Worm (Caenorhabditis elegans): ENCODE results near the gene Y53F4B.9.

Y53F4B.9 gene

DNA sequence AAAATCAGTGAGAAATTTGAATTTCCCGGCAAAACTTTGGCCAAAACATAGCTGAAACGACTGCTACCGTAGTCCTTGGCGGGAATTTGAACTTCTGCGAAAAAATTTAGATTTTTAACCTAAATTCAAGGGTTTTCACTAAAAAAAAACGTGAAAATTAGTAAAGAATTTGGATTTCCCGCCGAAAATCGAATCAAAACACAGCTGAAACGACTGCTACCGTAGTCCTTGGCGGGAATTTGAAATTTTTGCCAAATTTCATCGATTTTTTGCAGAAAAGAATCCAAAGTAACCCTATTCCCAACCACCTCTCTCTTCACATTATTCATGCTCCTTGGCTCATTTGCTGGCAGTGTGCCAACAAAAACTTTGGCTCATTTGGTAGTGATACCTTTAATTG is 14.9 kb upstream of the Y53F4B.9 start:
- TF ChIP-seq sea-1 (GFP tag; conservative IDR thresholded peaks at IDR 0.05) (no peak), ets-7 (tag; optimal IDR thresholded peaks at IDR 0.05) (no peak), tra-4 (tag; optimal IDR thresholded peaks at IDR 0.05) (no peak), ceh-13 (GFP tag; optimal IDR thresholded peaks at IDR 0.05) (no peak), ama-1 (optimal IDR thresholded peaks at IDR 0.05) (no peak)

- TF ChIP-seq ets-7 (tag; optimal IDR thresholded peaks at IDR 0.05) (no peak), F13C5.2 (tag; optimal IDR thresholded peaks at IDR 0.05) (no peak), tbx-11 (GFP tag; IDR thresholded peaks at IDR 0.05) (no peak), flt-1 (GFP tag; IDR thresholded peaks at IDR 0.05) (no peak), ceh-13 (GFP tag; optimal IDR thresholded peaks at IDR 0.05) (no peak), ceh-36 (tag; optimal IDR thresholded peaks at IDR 0.05) (no peak), tbx-37 (GFP tag; conservative IDR thresholded peaks at IDR 0.05) (no peak), hnd-1 (tag; optimal IDR thresholded peaks at IDR 0.05) (no peak), sea-1 (GFP tag; conservative IDR thresholded peaks at IDR 0.05) (no peak), tra-4 (tag; optimal IDR thresholded peaks at IDR 0.05) (no peak), hmbx-1 (tag; optimal IDR thresholded peaks at IDR 0.05) (no peak), B0310.2 (tag; optimal IDR thresholded peaks at IDR 0.05) (no peak), pes-1 (GFP tag; IDR thresholded peaks at IDR 0.05) (no peak), scrt-1 (GFP tag; IDR thresholded peaks at IDR 0.05) (no peak), ama-1 (optimal IDR thresholded peaks at IDR 0.05) (no peak), aly-1 (tag; optimal IDR thresholded peaks at IDR 0.05) (no peak), hmg-4 (GFP tag; optimal IDR thresholded peaks at IDR 0.05) (no peak)
Measured at ce11 chrII:15018923-15019322, 8.7 kb upstream of the Y53F4B.9 start, which contains the start of gene Y53F4B.12. Y53F4B.12 (plus strand) TSS chrII:15019223.

DNA sequence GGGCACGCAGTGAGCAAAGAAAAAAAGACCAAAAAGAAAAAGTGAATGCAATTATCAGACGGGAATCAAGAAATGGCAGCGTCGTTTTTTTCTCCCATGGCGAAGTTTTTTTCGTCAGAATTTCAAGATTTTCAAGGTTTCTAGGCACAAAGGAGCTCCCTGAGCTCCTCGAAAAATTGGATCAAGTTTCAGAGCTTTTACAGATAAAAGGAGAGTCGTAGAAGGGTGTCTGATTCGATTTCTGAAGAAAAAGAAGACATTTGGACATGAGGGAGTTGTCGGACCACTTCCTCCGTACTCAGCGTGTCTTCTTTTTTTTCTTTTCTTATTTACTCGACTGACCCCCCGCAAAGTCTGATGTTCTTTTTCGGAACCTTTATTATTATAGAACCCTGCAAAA is 5.5 kb upstream of the Y53F4B.9 start:
- no peak for TF ChIP-seq F13C5.2 (tag; optimal IDR thresholded peaks at IDR 0.05)
- TF ChIP-seq hmg-4 (GFP tag; optimal IDR thresholded peaks at IDR 0.05) = no peak
- TF ChIP-seq pes-1 (GFP tag; IDR thresholded peaks at IDR 0.05) = no peak
- no peak for TF ChIP-seq flt-1 (GFP tag; IDR thresholded peaks at IDR 0.05)
- TF ChIP-seq scrt-1 (GFP tag; IDR thresholded peaks at IDR 0.05) = no peak
- no peak for TF ChIP-seq aly-1 (tag; optimal IDR thresholded peaks at IDR 0.05)
- TF ChIP-seq tra-4 (tag; optimal IDR thresholded peaks at IDR 0.05) = no peak
- TF ChIP-seq ceh-36 (tag; optimal IDR thresholded peaks at IDR 0.05) = no peak
- TF ChIP-seq ceh-13 (GFP tag; optimal IDR thresholded peaks at IDR 0.05) = no peak
- TF ChIP-seq B0310.2 (tag; optimal IDR thresholded peaks at IDR 0.05) = no peak
- TF ChIP-seq hmbx-1 (tag; optimal IDR thresholded peaks at IDR 0.05) = no peak
- no peak for TF ChIP-seq tbx-11 (GFP tag; IDR thresholded peaks at IDR 0.05)
- TF ChIP-seq tbx-37 (GFP tag; conservative IDR thresholded peaks at IDR 0.05) = no peak
- TF ChIP-seq hnd-1 (tag; optimal IDR thresholded peaks at IDR 0.05) = no peak
- no peak for TF ChIP-seq ets-7 (tag; optimal IDR thresholded peaks at IDR 0.05)
- TF ChIP-seq ama-1 (optimal IDR thresholded peaks at IDR 0.05) = no peak
- no peak for TF ChIP-seq sea-1 (GFP tag; conservative IDR thresholded peaks at IDR 0.05)

DNA sequence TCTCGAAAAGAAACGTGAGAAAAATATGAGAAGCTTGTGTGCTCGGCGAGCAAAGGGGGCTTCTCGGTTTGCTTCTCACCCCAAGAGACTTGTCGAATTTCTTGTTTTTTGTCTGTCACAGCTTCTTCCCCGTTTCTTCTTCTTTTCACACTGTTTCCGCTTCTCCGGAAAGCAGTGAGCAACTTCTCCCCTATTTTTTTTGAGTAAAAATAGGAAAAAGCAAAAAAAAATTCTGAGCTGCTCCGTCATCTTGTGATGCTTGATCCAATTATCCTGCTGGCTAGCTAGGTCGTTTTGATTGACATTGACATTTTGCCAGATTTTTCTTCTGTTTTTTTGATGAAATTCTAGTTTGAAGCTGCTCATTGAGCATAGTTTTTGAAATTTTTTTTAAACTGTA is 4.2 kb upstream of the Y53F4B.9 start, which contains the start of gene Y53F4B.51:
TSS of gene Y53F4B.51 (minus strand) at position 63 of the 400 bp plus-strand sequence.
- TF ChIP-seq B0310.2 (tag; optimal IDR thresholded peaks at IDR 0.05) (no peak), ceh-36 (tag; optimal IDR thresholded peaks at IDR 0.05) (no peak), tbx-11 (GFP tag; IDR thresholded peaks at IDR 0.05) (no peak), ets-7 (tag; optimal IDR thresholded peaks at IDR 0.05) (no peak)

ce11 chrII:15008481-15009057 is 1.6 kb downstream of the Y53F4B.9 start:
- no peak for TF ChIP-seq hmg-4 (GFP tag; optimal IDR thresholded peaks at IDR 0.05)
- TF ChIP-seq pes-1 (GFP tag; IDR thresholded peaks at IDR 0.05) = 0 out of 2 replicates have a peak, but pooled peaks have one; percentile 23

DNA sequence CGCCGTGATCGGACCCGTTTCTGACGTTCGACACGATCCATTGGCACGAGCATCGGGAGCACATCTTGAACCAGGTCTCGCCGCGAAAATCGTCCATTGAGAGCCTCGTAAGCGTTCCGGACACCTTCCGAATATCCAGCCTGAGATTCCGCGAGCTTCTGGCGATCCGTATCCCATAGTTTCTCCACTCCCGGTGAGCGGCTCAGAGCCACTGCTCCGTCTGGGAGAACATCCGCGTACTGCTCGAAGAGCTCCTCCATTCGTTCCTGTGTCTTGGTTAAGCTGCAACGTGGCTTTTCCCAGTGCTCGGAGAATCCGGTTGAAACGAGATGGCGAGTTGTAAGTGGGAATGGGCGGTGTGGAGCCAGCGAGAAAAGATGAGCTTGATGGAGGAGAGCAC is 5.1 kb downstream of the Y53F4B.9 start:
- TF ChIP-seq tra-4 (tag; optimal IDR thresholded peaks at IDR 0.05) (no peak), ceh-36 (tag; optimal IDR thresholded peaks at IDR 0.05) (no peak), sea-1 (GFP tag; conservative IDR thresholded peaks at IDR 0.05) (no peak)

DNA sequence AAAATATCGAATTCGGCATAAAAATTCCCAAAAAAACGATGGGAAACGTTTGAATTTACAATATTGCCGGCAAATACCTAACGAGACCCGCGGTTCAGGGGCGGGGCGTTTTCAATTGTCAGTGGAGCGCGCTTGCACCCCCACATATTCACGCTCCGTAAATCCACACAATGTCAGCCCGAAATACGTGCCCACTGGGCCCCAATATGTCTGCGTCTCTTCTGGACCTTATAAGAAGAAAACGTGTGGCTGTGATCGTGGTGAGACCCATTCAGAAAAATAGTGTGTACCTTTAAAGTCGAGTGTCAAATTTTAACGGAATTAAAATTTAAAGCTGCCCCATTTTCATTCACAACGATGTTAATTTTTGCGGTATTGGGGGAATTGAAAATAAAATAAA is 5.7 kb downstream of the Y53F4B.9 start:
- TF ChIP-seq ets-7 (tag; optimal IDR thresholded peaks at IDR 0.05) = no peak
- TF ChIP-seq pes-1 (GFP tag; IDR thresholded peaks at IDR 0.05) = no peak
- no peak for TF ChIP-seq tbx-11 (GFP tag; IDR thresholded peaks at IDR 0.05)
- no peak for TF ChIP-seq F13C5.2 (tag; optimal IDR thresholded peaks at IDR 0.05)
- TF ChIP-seq aly-1 (tag; optimal IDR thresholded peaks at IDR 0.05) = no peak
- no peak for TF ChIP-seq B0310.2 (tag; optimal IDR thresholded peaks at IDR 0.05)
- TF ChIP-seq sea-1 (GFP tag; conservative IDR thresholded peaks at IDR 0.05) = no peak
- no peak for TF ChIP-seq tbx-37 (GFP tag; conservative IDR thresholded peaks at IDR 0.05)
- no peak for TF ChIP-seq hmbx-1 (tag; optimal IDR thresholded peaks at IDR 0.05)
- TF ChIP-seq ceh-36 (tag; optimal IDR thresholded peaks at IDR 0.05) = no peak
- TF ChIP-seq flt-1 (GFP tag; IDR thresholded peaks at IDR 0.05) = no peak
- no peak for TF ChIP-seq hmg-4 (GFP tag; optimal IDR thresholded peaks at IDR 0.05)
- no peak for TF ChIP-seq ceh-13 (GFP tag; optimal IDR thresholded peaks at IDR 0.05)
- TF ChIP-seq hnd-1 (tag; optimal IDR thresholded peaks at IDR 0.05) = no peak
- no peak for TF ChIP-seq tra-4 (tag; optimal IDR thresholded peaks at IDR 0.05)
- no peak for TF ChIP-seq scrt-1 (GFP tag; IDR thresholded peaks at IDR 0.05)
- TF ChIP-seq ama-1 (optimal IDR thresholded peaks at IDR 0.05) = no peak

DNA sequence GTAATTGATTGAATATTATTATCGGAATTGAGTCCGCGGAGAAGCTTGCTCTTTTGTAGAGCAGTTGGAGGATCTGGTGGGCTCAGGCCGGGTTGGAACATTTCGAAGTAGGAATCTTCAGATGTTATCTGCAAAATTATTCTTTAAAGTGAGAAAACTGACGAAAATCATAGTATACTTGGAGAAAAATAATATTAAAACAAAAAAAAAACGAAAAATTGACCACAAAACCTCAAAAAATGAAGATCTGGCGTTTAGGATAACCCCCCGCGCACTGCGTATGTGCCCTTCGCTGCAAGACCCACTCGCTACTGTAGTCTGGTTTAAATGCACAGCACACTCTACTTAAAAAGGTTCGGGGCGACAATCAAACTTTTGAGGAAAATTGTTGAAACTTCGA is 6.8 kb downstream of the Y53F4B.9 start, which contains the start of gene Y53F4B.10:
TSS of gene Y53F4B.10 (minus strand) at position 101 of the 400 bp plus-strand sequence.
- TF ChIP-seq hmbx-1 (tag; optimal IDR thresholded peaks at IDR 0.05) (no peak), ceh-36 (tag; optimal IDR thresholded peaks at IDR 0.05) (no peak), pes-1 (GFP tag; IDR thresholded peaks at IDR 0.05) (no peak), F13C5.2 (tag; optimal IDR thresholded peaks at IDR 0.05) (no peak), tbx-11 (GFP tag; IDR thresholded peaks at IDR 0.05) (no peak), aly-1 (tag; optimal IDR thresholded peaks at IDR 0.05) (no peak), sea-1 (GFP tag; conservative IDR thresholded peaks at IDR 0.05) (no peak), ceh-13 (GFP tag; optimal IDR thresholded peaks at IDR 0.05) (no peak), flt-1 (GFP tag; IDR thresholded peaks at IDR 0.05) (no peak), hnd-1 (tag; optimal IDR thresholded peaks at IDR 0.05) (no peak), tra-4 (tag; optimal IDR thresholded peaks at IDR 0.05) (no peak), B0310.2 (tag; optimal IDR thresholded peaks at IDR 0.05) (no peak), ama-1 (optimal IDR thresholded peaks at IDR 0.05) (no peak)

Data from whole organism, early embryonic.